Fruit fly (Drosophila melanogaster) Kc167 (cell line): ENCODE data around the gene CG42393.

Experiments
- h ChIP-seq: fragments of >200 bp; optimal IDR thresholded peaks from 3 replicates; lab custom pipeline; 2018; ENCODE audit warnings: missing external identifiers
- psq ChIP-seq: fragments of >200 bp; optimal IDR thresholded peaks from 2 replicates; lab custom pipeline; 2017; ENCODE audit warnings: missing external identifiers
- ttk ChIP-seq: sonication (Bioruptor generic); optimal IDR thresholded peaks from 2 replicates; lab custom pipeline; 2017; ENCODE audit warnings: missing external identifiers

DNA sequence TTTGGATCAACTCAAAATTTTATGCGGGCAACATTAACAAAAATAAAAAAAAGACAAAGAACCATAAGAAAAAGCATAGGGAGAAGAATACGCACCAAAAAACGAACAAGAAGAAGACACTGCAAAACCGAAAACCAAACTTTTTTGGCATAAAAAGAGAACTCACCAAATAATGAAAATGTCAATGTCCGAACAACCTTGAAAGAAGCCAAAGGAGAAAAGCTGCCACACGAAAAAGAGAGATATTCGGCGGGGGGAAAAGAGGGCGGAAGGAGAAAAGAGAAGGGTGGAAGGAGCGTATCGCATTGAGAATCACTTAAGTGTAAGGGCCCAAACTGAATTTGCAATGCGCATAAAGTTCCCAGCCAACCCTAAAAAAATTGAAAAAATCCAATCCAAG is 23.5 kb upstream of the CG42393 start:
- no peak for TF ChIP-seq psq (lab: Kevin White, UChicago)
- TF ChIP-seq ttk (lab: Kevin White, UChicago), result no peak
- no peak for TF ChIP-seq h (lab: Kevin White, UChicago)
